Fruit fly (Drosophila melanogaster) whole organism, prepupa: Measurements from ENCODE around the gene CG10559.

ENCODE experiments used
- CG11294 ChIP-seq: fragments of 200-800 bp; sonication (Bioruptor generic); IDR thresholded peaks from 2 replicates; pipeline ENCODE4 v1.3.6; 2022; ENCODE audit warnings: missing biosample characterization, missing genetic modification characterization
- CG16779 ChIP-seq: fragments of 200-800 bp; sonication (Bioruptor generic); optimal IDR thresholded peaks from 3 replicates; lab custom pipeline; 2017; ENCODE audit warnings: missing biosample characterization, mild to moderate bottlenecking, missing genetic modification characterization
- Eip78C ChIP-seq: fragments of 200-800 bp; sonication (Bioruptor generic); peaks from one replicate; lab custom pipeline; 2016; ENCODE audit warnings: missing biosample characterization, missing genetic modification characterization
- Hr38 ChIP-seq: sonication (Bioruptor generic); optimal IDR thresholded peaks from 2 replicates; lab custom pipeline; 2016; ENCODE audit warnings: missing biosample characterization, missing genetic modification characterization
- achi ChIP-seq: fragments of 200-800 bp; sonication (Bioruptor generic); optimal IDR thresholded peaks from 3 replicates; lab custom pipeline; 2016; ENCODE audit warnings: missing biosample characterization, missing genetic modification characterization
- cyc ChIP-seq: fragments of 200-800 bp; sonication (Bioruptor generic); optimal IDR thresholded peaks from 3 replicates; lab custom pipeline; 2016; ENCODE audit warnings: missing biosample characterization, missing genetic modification characterization
- eg ChIP-seq: fragments of 200-800 bp; sonication (Bioruptor generic); IDR thresholded peaks from 3 replicates; pipeline ENCODE4 v1.3.6; 2022; ENCODE audit warnings: missing biosample characterization, missing genetic modification characterization
- fkh ChIP-seq: fragments of 200-800 bp; sonication (Bioruptor generic); optimal IDR thresholded peaks from 3 replicates; lab custom pipeline; 2017; ENCODE audit warnings: missing biosample characterization, mild to moderate bottlenecking, missing genetic modification characterization, moderate library complexity

dm6 chr3R:25320051-25320705 lies 4.3 kb upstream of the CG10559 start, which contains the start of gene CG10560:
- TF ChIP-seq CG16779 (tag; lab: Kevin White, UChicago) (no peak), cyc (GFP tag; lab: Kevin White, UChicago) (no peak), CG11294 (GFP tag; lab: Robert Waterston, UW) (no peak), Hr38 (GFP tag; lab: Kevin White, UChicago) (no peak), achi (no peak), fkh (GFP tag; lab: Kevin White, UChicago) (no peak), eg (GFP tag; lab: Robert Waterston, UW) (no peak), Eip78C (GFP tag; lab: Kevin White, UChicago) (no peak)
